Fruit fly (Drosophila melanogaster) whole organism: ENCODE results near the gene CG33510.

Experiments
- CG8478 ChIP-seq: fragments of >200 bp; optimal IDR thresholded peaks from 2 replicates; lab custom pipeline; 2018; ENCODE audit warnings: inconsistent platforms
- Dll ChIP-seq: fragments of >200 bp; optimal IDR thresholded peaks from 2 replicates; lab custom pipeline; 2017
- EcR ChIP-seq, 2 experiments: fragments of >200 bp; optimal IDR thresholded peaks; 2 replicates each; lab custom pipeline; 2017; ENCODE audit warnings: missing biosample characterization in 2 of 2, missing genetic modification characterization in 2 of 2, missing genetic modification reagents in 2 of 2
- pan ChIP-seq: fragments of >200 bp; optimal IDR thresholded peaks from 2 replicates; lab custom pipeline; 2017
- psq ChIP-seq: fragments of >200 bp; optimal IDR thresholded peaks from 2 replicates; lab custom pipeline; 2017
- usp ChIP-seq: fragments of >200 bp; optimal IDR thresholded peaks from 2 replicates; lab custom pipeline; 2017; ENCODE audit warnings: missing biosample characterization, missing genetic modification characterization, mixed read lengths

The CG33510 gene

dm6 chr2L:21084268-21084667 is at the start of gene CG33510:
Gene CG33510 (minus strand): TSS chr2L:21084326.
- TF ChIP-seq psq (lab: Kevin White, UChicago) (no peak), usp (no peak), CG8478 (lab: Kevin White, UChicago) (no peak)

- TF ChIP-seq CG8478 (lab: Kevin White, UChicago) (no peak), EcR (GFP tag; optimal IDR thresholded peaks at IDR 0.05; lab: Kevin White, UChicago) (no peak)
Measured at dm6 chr2L:21115687-21116086, 31.6 kb upstream of the CG33510 start.

DNA sequence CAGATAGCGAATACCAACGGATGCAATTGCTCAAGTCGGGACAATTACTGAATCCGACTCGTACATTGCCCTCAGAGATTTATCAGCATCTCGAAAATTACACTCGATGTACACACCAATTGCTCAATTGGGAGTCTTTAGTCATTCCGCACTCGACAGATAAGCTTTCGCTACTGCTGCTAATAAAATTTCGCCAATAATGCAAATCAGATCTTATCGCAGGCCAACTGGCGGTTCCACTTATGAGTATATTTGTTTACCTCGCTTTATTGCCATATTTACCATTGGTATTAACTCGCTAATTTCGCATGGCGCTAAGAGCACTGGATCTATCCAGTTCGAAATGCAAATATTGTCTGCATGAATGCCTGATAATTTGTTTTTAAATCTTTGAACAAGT is 29.4 kb upstream of the CG33510 start:
- TF ChIP-seq EcR (GFP tag; optimal IDR thresholded peaks at IDR 0.05; lab: Kevin White, UChicago) (peak in 1 of 2 experiments; percentile 4), pan (lab: Kevin White, UChicago) (no peak)

dm6 chr2L:21111849-21112248 is 27.7 kb upstream of the CG33510 start:
- no peak for TF ChIP-seq psq (lab: Kevin White, UChicago)
- no peak for TF ChIP-seq EcR (GFP tag; optimal IDR thresholded peaks at IDR 0.05; lab: Kevin White, UChicago)

DNA sequence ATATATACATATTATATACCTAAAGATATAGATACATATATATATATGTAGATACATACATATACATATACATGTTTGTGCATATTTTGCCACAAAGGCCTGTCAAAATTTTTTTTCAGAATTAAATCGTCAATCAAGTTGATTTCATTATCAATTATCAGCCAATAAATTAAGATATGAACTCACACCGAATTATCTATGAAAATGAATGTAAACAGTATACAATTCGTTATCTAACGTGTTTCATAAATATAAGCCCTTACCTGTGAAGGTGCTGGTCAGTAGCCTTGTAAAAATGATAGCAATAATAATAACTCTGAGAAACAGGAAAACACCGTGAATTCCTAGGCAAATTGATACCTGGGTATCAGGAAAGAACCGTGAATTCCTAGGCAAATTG is 25.6 kb upstream of the CG33510 start:
- TF ChIP-seq CG8478 (lab: Kevin White, UChicago): no peak
- no peak for TF ChIP-seq pan (lab: Kevin White, UChicago)
- no peak for TF ChIP-seq usp
- no peak for TF ChIP-seq EcR (GFP tag; optimal IDR thresholded peaks at IDR 0.05; lab: Kevin White, UChicago)
- no peak for TF ChIP-seq Dll (lab: Kevin White, UChicago)
- TF ChIP-seq psq (lab: Kevin White, UChicago): no peak

dm6 chr2L:21108759-21109282 is 24.7 kb upstream of the CG33510 start:
- TF ChIP-seq psq (lab: Kevin White, UChicago) (no peak), EcR (GFP tag; optimal IDR thresholded peaks at IDR 0.05; lab: Kevin White, UChicago) (no peak), usp (no peak), CG8478 (lab: Kevin White, UChicago) (no peak), pan (lab: Kevin White, UChicago) (no peak), Dll (lab: Kevin White, UChicago) (no peak)

DNA sequence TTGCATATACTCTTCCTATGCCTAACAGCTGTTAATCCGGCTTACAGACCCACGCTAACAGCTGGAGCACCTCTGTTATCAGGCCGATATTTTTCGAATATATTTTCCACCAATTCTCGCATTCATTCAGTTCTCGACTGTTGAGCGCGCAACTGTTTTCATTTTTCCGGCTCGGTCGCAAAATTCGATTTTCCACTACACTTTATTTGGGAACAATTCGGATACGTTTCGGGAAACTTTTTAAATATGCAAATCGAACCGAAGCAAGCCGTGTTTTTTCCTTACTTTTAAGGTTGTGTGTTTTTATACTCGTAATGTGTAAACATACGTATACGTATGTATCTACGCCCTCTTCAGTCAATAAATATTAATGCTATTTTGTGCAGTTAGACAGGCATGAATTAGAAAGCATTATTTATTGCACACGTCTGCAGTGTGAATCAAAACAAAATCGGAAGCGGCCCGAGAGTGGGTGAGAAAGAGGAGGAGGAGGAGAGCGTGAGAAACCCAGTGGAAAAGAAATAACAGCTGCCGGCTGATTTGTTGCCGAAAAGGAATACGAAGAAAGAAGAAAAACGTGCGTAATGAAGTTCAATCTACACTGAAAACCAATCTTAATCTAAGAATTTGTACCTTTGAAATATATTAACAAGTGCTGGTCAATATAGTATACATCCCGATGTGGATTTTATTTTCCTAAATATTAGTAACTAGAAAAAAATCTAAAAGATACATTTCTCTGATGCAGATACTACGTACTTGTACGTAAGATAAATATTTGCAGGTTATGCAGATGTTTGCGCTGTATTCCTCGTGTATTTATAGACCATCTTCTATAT is 23.7 kb upstream of the CG33510 start:
- no peak for TF ChIP-seq Dll (lab: Kevin White, UChicago)
- no peak for TF ChIP-seq CG8478 (lab: Kevin White, UChicago)
- TF ChIP-seq usp: no peak
- no peak for TF ChIP-seq psq (lab: Kevin White, UChicago)
- no peak for TF ChIP-seq EcR (GFP tag; optimal IDR thresholded peaks at IDR 0.05; lab: Kevin White, UChicago)
- no peak for TF ChIP-seq pan (lab: Kevin White, UChicago)

DNA sequence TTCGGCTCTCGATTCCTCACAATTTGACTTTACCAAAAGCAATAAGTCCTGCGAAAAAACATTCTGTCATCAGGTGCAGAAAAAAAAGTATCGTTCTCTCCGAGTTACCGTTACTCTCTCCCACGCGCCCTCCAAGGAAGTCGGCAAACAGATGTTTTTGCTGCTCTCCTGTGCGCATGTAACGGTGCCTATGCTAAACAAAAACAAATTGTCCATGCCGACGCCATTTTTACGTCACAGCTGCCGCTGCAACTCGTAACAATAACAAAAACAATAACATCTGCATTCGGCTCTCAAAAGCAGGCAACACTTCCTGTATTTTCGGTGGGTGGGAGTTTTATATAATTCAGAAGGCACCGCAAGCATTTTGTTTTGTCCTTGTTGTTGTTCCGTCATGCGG is 21.0 kb upstream of the CG33510 start:
- TF ChIP-seq pan (lab: Kevin White, UChicago): no peak
- no peak for TF ChIP-seq CG8478 (lab: Kevin White, UChicago)
- TF ChIP-seq psq (lab: Kevin White, UChicago): no peak
- no peak for TF ChIP-seq usp
- no peak for TF ChIP-seq EcR (GFP tag; optimal IDR thresholded peaks at IDR 0.05; lab: Kevin White, UChicago)
- TF ChIP-seq Dll (lab: Kevin White, UChicago): no peak

DNA sequence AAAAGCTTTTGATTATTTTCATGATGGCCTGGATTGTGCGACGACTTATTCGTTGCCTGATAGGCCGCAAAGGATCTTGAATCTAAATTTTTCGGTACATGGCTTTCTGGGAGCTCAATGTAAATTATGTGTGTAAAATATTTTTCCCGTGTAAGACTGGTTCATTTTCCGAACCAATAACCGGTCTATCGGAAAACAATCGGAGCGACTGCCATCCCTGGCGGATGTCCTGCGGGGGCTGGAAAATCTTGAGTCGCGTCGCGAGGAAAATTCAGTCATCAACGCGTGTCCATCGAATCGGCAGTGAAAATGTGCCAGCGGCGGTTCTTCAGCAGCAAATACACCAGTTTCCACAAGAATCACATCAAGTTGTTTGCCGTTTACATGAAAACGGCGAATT is 20.2 kb upstream of the CG33510 start, which contains the start of the genes CG46307 and Nhe2:
CG46307 (plus strand) TSS at position 243 of the 400 bp plus-strand sequence.
Nhe2 (plus strand) TSS at position 243 of the 400 bp plus-strand sequence.
- TF ChIP-seq Dll (lab: Kevin White, UChicago) (no peak), pan (lab: Kevin White, UChicago) (no peak), EcR (GFP tag; optimal IDR thresholded peaks at IDR 0.05; lab: Kevin White, UChicago) (no peak), psq (lab: Kevin White, UChicago) (no peak), CG8478 (lab: Kevin White, UChicago) (no peak), usp (no peak)

DNA sequence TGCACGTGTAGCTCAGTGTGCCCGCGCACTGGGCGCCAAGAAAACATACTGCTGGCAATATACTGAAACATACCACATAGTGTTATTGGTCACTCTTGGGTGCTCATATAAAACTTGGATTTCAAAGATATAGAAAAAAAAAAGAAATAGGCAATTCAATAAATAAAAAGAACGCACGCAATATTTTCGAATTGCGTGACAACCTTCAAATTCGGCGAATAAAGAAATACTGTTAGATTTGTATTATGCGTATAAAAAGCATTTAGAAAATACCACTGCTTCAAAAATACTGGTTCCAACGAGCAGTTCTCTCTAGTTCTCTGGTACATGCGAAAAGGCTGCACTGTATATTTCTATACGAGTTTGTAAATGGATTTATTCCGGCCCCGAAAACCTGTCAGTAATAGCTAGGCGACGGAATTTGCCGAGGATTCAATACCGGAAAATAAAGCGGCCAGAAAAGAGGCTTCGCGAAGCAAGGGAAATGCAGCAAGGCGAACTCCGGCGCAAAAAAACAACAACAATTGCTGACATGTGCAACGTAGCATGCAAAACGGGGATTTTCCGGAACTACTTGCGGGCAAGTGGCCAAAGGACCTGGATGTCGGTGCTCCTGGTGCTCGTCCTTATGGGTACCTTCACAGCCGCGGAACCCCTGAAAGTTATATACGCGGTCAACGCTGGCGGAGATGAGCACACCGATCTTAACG is 18.4 kb upstream of the CG33510 start, which contains the start of gene CG9257:
CG9257 (plus strand) TSS at position 345 of the 710 bp plus-strand sequence.
- TF ChIP-seq Dll (lab: Kevin White, UChicago): no peak
- no peak for TF ChIP-seq CG8478 (lab: Kevin White, UChicago)
- TF ChIP-seq pan (lab: Kevin White, UChicago): no peak
- TF ChIP-seq usp: no peak
- no peak for TF ChIP-seq EcR (GFP tag; optimal IDR thresholded peaks at IDR 0.05; lab: Kevin White, UChicago)
- TF ChIP-seq psq (lab: Kevin White, UChicago): no peak

- TF ChIP-seq usp (no peak), EcR (GFP tag; optimal IDR thresholded peaks at IDR 0.05; lab: Kevin White, UChicago) (no peak), CG8478 (lab: Kevin White, UChicago) (no peak), psq (lab: Kevin White, UChicago) (no peak), Dll (lab: Kevin White, UChicago) (no peak), pan (lab: Kevin White, UChicago) (no peak)
Measured at dm6 chr2L:21097850-21098249, 13.7 kb upstream of the CG33510 start.
